Fruit fly (Drosophila melanogaster) whole organism, embryonic: ENCODE results near the gene CG44139.

Experiments
- Adf1 ChIP-seq: fragments of 200-800 bp; sonication (Bioruptor generic); IDR thresholded peaks from 2 replicates; pipeline ENCODE4 v1.3.6; 2022; ENCODE audit warnings: missing biosample characterization, missing genetic modification characterization
- Aef1 ChIP-seq: fragments of 200-800 bp; sonication (Bioruptor generic); IDR thresholded peaks from 3 replicates; pipeline ENCODE4 v1.3.6; 2022; ENCODE audit warnings: missing biosample characterization, missing genetic modification characterization
- Antp ChIP-seq: fragments of 200-800 bp; sonication (Bioruptor generic); optimal IDR thresholded peaks from 3 replicates; lab custom pipeline; 2016; ENCODE audit warnings: missing biosample characterization, missing genetic modification characterization
- Atf3 ChIP-seq: fragments of 200-800 bp; sonication (Bioruptor generic); optimal IDR thresholded peaks from 3 replicates; lab custom pipeline; 2016; ENCODE audit warnings: missing biosample characterization, missing genetic modification characterization
- Atf6 ChIP-seq: fragments of 200-800 bp; sonication (Bioruptor generic); IDR thresholded peaks from 2 replicates; pipeline ENCODE4 v1.3.6; 2022; ENCODE audit warnings: missing biosample characterization, missing genetic modification characterization
- Bteb2 ChIP-seq: fragments of 200-800 bp; sonication (Bioruptor generic); optimal IDR thresholded peaks from 2 replicates; lab custom pipeline; 2016; ENCODE audit warnings: missing biosample characterization, missing genetic modification characterization
- CG1024 ChIP-seq: fragments of 200-800 bp; sonication (Bioruptor generic); IDR thresholded peaks from 2 replicates; pipeline ENCODE4 v1.3.6; 2022; ENCODE audit warnings: missing biosample characterization, missing genetic modification characterization
- CG10274 ChIP-seq: fragments of 200-800 bp; sonication (Bioruptor generic); optimal IDR thresholded peaks from 3 replicates; lab custom pipeline; 2017; ENCODE audit warnings: missing biosample characterization, mild to moderate bottlenecking, missing genetic modification characterization
- CG10565 ChIP-seq: fragments of 200-800 bp; sonication (Bioruptor generic); optimal IDR thresholded peaks from 3 replicates; lab custom pipeline; 2016; ENCODE audit warnings: missing biosample characterization, mild to moderate bottlenecking, missing genetic modification characterization
- CG11560 ChIP-seq: fragments of 200-800 bp; sonication (Bioruptor generic); IDR thresholded peaks from 3 replicates; pipeline ENCODE4 v1.3.6; 2022; ENCODE audit warnings: missing biosample characterization, missing genetic modification characterization
- CG11695 ChIP-seq: fragments of 200-800 bp; sonication (Bioruptor generic); IDR thresholded peaks from 3 replicates; pipeline ENCODE4 v1.3.6; 2022; ENCODE audit warnings: missing biosample characterization, missing genetic modification characterization
- CG11723 ChIP-seq: fragments of 200-800 bp; sonication (Bioruptor generic); optimal IDR thresholded peaks from 2 replicates; lab custom pipeline; 2017; ENCODE audit warnings: missing biosample characterization, mild to moderate bottlenecking, missing genetic modification characterization
- CG13775 ChIP-seq: fragments of 200-800 bp; sonication (Bioruptor generic); optimal IDR thresholded peaks from 3 replicates; lab custom pipeline; 2017; ENCODE audit warnings: missing biosample characterization, mild to moderate bottlenecking, missing genetic modification characterization
- CG15269 ChIP-seq: fragments of 200-800 bp; sonication (Bioruptor generic); optimal IDR thresholded peaks from 2 replicates; lab custom pipeline; 2018; ENCODE audit warnings: missing biosample characterization, mild to moderate bottlenecking, missing genetic modification characterization, moderate library complexity
- CG16815 ChIP-seq: fragments of 200-800 bp; sonication (Bioruptor generic); optimal IDR thresholded peaks from 3 replicates; lab custom pipeline; 2017; ENCODE audit warnings: missing biosample characterization, mild to moderate bottlenecking, missing genetic modification characterization
- CG17328 ChIP-seq: fragments of 200-800 bp; sonication (Bioruptor generic); IDR thresholded peaks from 2 replicates; pipeline ENCODE4 v1.3.6; 2022; ENCODE audit warnings: missing biosample characterization, missing genetic modification characterization
- CG3163 ChIP-seq: fragments of 200-800 bp; sonication (Bioruptor generic); optimal IDR thresholded peaks from 3 replicates; lab custom pipeline; 2016; ENCODE audit warnings: missing biosample characterization, missing genetic modification characterization
- CG3407 ChIP-seq: fragments of 200-800 bp; sonication (Bioruptor generic); optimal IDR thresholded peaks from 2 replicates; lab custom pipeline; 2018; ENCODE audit warnings: missing biosample characterization, mild to moderate bottlenecking, missing genetic modification characterization
- CG3726 ChIP-seq: fragments of 200-800 bp; sonication (Bioruptor generic); IDR thresholded peaks from 3 replicates; pipeline ENCODE4, ENCODE4 v1.3.6; 2022; ENCODE audit warnings: missing biosample characterization, missing genetic modification characterization
- CG3838 ChIP-seq: fragments of 200-800 bp; sonication (Bioruptor generic); optimal IDR thresholded peaks from 3 replicates; lab custom pipeline; 2016; ENCODE audit warnings: missing biosample characterization, missing genetic modification characterization
- CG43689 ChIP-seq: fragments of 200-800 bp; sonication (Bioruptor generic); IDR thresholded peaks from 2 replicates; pipeline ENCODE4 v1.3.6; 2022; ENCODE audit warnings: missing biosample characterization, missing genetic modification characterization
- CG4424 ChIP-seq: fragments of 200-800 bp; sonication (Bioruptor generic); optimal IDR thresholded peaks from 3 replicates; lab custom pipeline; 2016; ENCODE audit warnings: missing biosample characterization, missing genetic modification characterization
- CG7556 ChIP-seq: fragments of 200-800 bp; sonication (Bioruptor generic); optimal IDR thresholded peaks from 2 replicates; lab custom pipeline; 2017; ENCODE audit warnings: missing biosample characterization, mild to moderate bottlenecking, missing genetic modification characterization
- CG9215 ChIP-seq: fragments of 200-800 bp; sonication (Bioruptor generic); IDR thresholded peaks from 2 replicates; pipeline ENCODE4 v1.3.6; 2022; ENCODE audit warnings: missing biosample characterization, missing genetic modification characterization
- Dbx ChIP-seq: fragments of 200-800 bp; sonication (Bioruptor generic); IDR thresholded peaks from 3 replicates; pipeline ENCODE4 v1.3.6; 2022; ENCODE audit warnings: missing biosample characterization, missing genetic modification characterization
- Lhr ChIP-seq: fragments of 200-800 bp; sonication (Bioruptor generic); optimal IDR thresholded peaks from 3 replicates; lab custom pipeline; 2017; ENCODE audit warnings: mild to moderate bottlenecking, missing biosample characterization, missing genetic modification reagents, missing genetic modification characterization
- Meics ChIP-seq: fragments of 200-800 bp; sonication (Bioruptor generic); optimal IDR thresholded peaks from 2 replicates; lab custom pipeline; 2017; ENCODE audit warnings: missing biosample characterization, mild to moderate bottlenecking, missing genetic modification characterization
- NK7.1 ChIP-seq: fragments of 200-800 bp; sonication (Bioruptor generic); optimal IDR thresholded peaks from 3 replicates; lab custom pipeline; 2016; ENCODE audit warnings: missing biosample characterization, missing genetic modification characterization
- Six4 ChIP-seq: fragments of 200-800 bp; sonication (Bioruptor generic); optimal IDR thresholded peaks from 2 replicates; lab custom pipeline; 2016; ENCODE audit warnings: missing biosample characterization, missing genetic modification characterization
- Tbp ChIP-seq: fragments of >200 bp; optimal IDR thresholded peaks from 2 replicates; lab custom pipeline; 2018; ENCODE audit warnings: missing biosample characterization, missing genetic modification characterization
- YL-1 ChIP-seq: fragments of 200-800 bp; sonication (Bioruptor generic); optimal IDR thresholded peaks from 3 replicates; lab custom pipeline; 2017; ENCODE audit warnings: missing biosample characterization, mild to moderate bottlenecking, missing genetic modification characterization
- aop ChIP-seq: fragments of 200-800 bp; sonication (Bioruptor generic); IDR thresholded peaks from 2 replicates; pipeline ENCODE4 v1.3.6; 2022; ENCODE audit warnings: missing biosample characterization, missing genetic modification characterization
- ase ChIP-seq: fragments of 200-800 bp; sonication (Bioruptor generic); IDR thresholded peaks from 3 replicates; pipeline ENCODE4 v1.3.6; 2022; ENCODE audit warnings: missing biosample characterization, missing genetic modification characterization
- bcd ChIP-seq: fragments of 200-800 bp; sonication (Bioruptor generic); optimal IDR thresholded peaks from 2 replicates; lab custom pipeline; 2017; ENCODE audit warnings: missing biosample characterization, mild to moderate bottlenecking, missing genetic modification characterization
- bigmax ChIP-seq: fragments of 200-800 bp; sonication (Bioruptor generic); optimal IDR thresholded peaks from 2 replicates; lab custom pipeline; 2018; ENCODE audit warnings: missing biosample characterization, mild to moderate bottlenecking, missing genetic modification characterization
- bowl ChIP-seq: fragments of 200-800 bp; sonication (Bioruptor generic); IDR thresholded peaks from 2 replicates; pipeline ENCODE4 v1.3.6; 2022; ENCODE audit warnings: missing biosample characterization, missing genetic modification characterization
- cas ChIP-seq: fragments of 200-800 bp; sonication (Bioruptor generic); IDR thresholded peaks from 2 replicates; pipeline ENCODE4 v1.3.6; 2022; ENCODE audit warnings: missing biosample characterization, missing genetic modification characterization
- cato ChIP-seq: fragments of 200-800 bp; sonication (Bioruptor generic); optimal IDR thresholded peaks from 2 replicates; lab custom pipeline; 2016; ENCODE audit warnings: missing biosample characterization, missing genetic modification characterization, borderline replicate concordance
- croc ChIP-seq: fragments of 200-800 bp; sonication (Bioruptor generic); conservative IDR thresholded peaks from 3 replicates; pipeline ENCODE4 v1.3.6; 2022; ENCODE audit warnings: missing biosample characterization, missing genetic modification characterization
- ems ChIP-seq: fragments of 200-800 bp; sonication (Bioruptor generic); optimal IDR thresholded peaks from 3 replicates; lab custom pipeline; 2016; ENCODE audit warnings: missing biosample characterization, missing genetic modification characterization
- fd64A ChIP-seq: fragments of 200-800 bp; sonication (Bioruptor generic); optimal IDR thresholded peaks from 3 replicates; lab custom pipeline; 2018; ENCODE audit warnings: missing biosample characterization, mild to moderate bottlenecking, missing genetic modification characterization
- insv ChIP-seq, 2 experiments: fragments of 200-800 bp; sonication (Bioruptor generic); optimal IDR thresholded peaks; 3 replicates each; lab custom pipeline; 2016 to 2018; ENCODE audit warnings: missing biosample characterization in 2 of 2, missing genetic modification characterization in 2 of 2
- kah ChIP-seq: fragments of 200-800 bp; sonication (Bioruptor generic); optimal IDR thresholded peaks from 2 replicates; lab custom pipeline; 2018; ENCODE audit warnings: missing biosample characterization, mild to moderate bottlenecking, missing genetic modification characterization
- lbe ChIP-seq: fragments of 200-800 bp; sonication (Bioruptor generic); optimal IDR thresholded peaks from 2 replicates; lab custom pipeline; 2016; ENCODE audit warnings: missing biosample characterization, mild to moderate bottlenecking, missing genetic modification characterization
- lmd ChIP-seq: fragments of 200-800 bp; sonication (Bioruptor generic); IDR thresholded peaks from 2 replicates; pipeline ENCODE4 v1.3.6; 2022; ENCODE audit warnings: missing biosample characterization, missing genetic modification characterization
- pb ChIP-seq: fragments of 200-800 bp; sonication (Bioruptor generic); optimal IDR thresholded peaks from 3 replicates; lab custom pipeline; 2016; ENCODE audit warnings: missing biosample characterization, missing genetic modification characterization
- peb ChIP-seq: fragments of 200-800 bp; sonication (Bioruptor generic); IDR thresholded peaks from 2 replicates; pipeline ENCODE4 v1.3.6; 2022; ENCODE audit warnings: missing biosample characterization, missing genetic modification characterization
- ranshi ChIP-seq: fragments of 200-800 bp; sonication (Bioruptor generic); IDR thresholded peaks from 2 replicates; pipeline ENCODE4 v1.3.6; 2022; ENCODE audit warnings: missing biosample characterization, missing genetic modification characterization
- slou ChIP-seq: fragments of 200-800 bp; sonication (Bioruptor generic); optimal IDR thresholded peaks from 3 replicates; lab custom pipeline; 2016; ENCODE audit warnings: missing biosample characterization, missing genetic modification characterization
- sr ChIP-seq: fragments of 200-800 bp; sonication (Bioruptor generic); IDR thresholded peaks from 3 replicates; pipeline ENCODE4 v1.3.6; 2022; ENCODE audit warnings: missing biosample characterization, missing genetic modification characterization
- usp ChIP-seq: fragments of >200 bp; optimal IDR thresholded peaks from 2 replicates; lab custom pipeline; 2017; ENCODE audit warnings: missing biosample characterization, missing genetic modification characterization

The CG44139 gene

DNA sequence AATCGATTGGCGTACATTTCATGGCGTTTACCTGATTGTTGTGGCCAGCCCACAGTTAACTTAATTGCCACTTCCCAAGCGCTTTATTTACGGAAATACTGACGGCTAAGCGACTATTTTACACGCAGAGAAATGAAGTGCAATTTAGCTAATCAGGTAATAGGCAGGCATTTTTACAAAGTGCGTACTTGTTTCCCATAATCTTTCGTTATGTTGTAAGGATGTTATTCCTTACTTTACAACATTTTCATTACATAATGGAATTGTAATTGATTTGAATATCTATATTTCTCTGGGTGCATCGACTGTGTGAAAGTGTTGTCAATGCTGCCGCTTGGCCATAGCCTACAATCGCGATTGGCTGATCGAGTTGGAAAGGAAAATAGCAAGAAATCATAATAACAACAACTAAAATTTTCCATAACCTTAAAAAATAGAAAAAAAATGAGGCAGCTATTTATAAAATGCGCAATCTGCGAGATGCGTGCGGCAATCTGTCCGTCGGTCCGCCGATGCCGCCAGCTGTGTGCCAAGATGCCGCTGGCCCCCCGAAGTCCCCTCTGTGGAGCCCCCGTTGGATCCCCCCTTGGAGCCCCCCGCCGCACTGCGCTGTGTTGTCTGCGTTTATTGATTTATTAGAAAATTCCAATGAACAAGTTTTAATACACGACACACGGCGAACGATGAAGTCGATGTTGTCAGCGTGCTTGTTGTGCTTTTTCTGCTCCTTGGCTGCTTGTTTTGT, 2.0 kb downstream of the CG44139 start (continued):
- peak; percentile 32 for TF ChIP-seq ems
- TF ChIP-seq YL-1 (GFP tag; lab: Kevin White, UChicago) = no peak
- TF ChIP-seq croc = 0 out of 3 replicates have a peak, but pooled peaks have one; percentile 25
- no peak for TF ChIP-seq CG16815 (GFP tag; lab: Kevin White, UChicago)
- no peak for TF ChIP-seq usp (GFP tag; lab: Kevin White, UChicago)
- TF ChIP-seq lmd = peak; percentile 61
- TF ChIP-seq CG3726 (GFP tag; lab: Robert Waterston, UW) = no peak
- TF ChIP-seq NK7.1 (GFP tag; lab: Kevin White, UChicago) = peak; percentile 12
- peak; percentile 55 for TF ChIP-seq CG15269 (tag; lab: Kevin White, UChicago)
- TF ChIP-seq aop (GFP tag; lab: Robert Waterston, UW) = no peak
- no peak for TF ChIP-seq kah (GFP tag; lab: Kevin White, UChicago)
- TF ChIP-seq fd64A (GFP tag; lab: Kevin White, UChicago) = no peak
- no peak for TF ChIP-seq cas (GFP tag; lab: Robert Waterston, UW)
- TF ChIP-seq CG7556 (GFP tag; lab: Kevin White, UChicago) = peak; percentile 30
- peak; percentile 57 for TF ChIP-seq ranshi (GFP tag; lab: Robert Waterston, UW)
- TF ChIP-seq CG11560 (tag; lab: Robert Waterston, UW) = 0 out of 3 replicates have a peak, but pooled peaks have one; percentile 28
- peak; percentile 54 for TF ChIP-seq bcd (GFP tag; lab: Kevin White, UChicago)
- peak; percentile 54; the same call in 2 of the 3 replicates for TF ChIP-seq Aef1
- TF ChIP-seq pb (GFP tag; lab: Kevin White, UChicago) = no peak
- peak; percentile 20 for TF ChIP-seq CG3407
- no peak for TF ChIP-seq CG43689
- TF ChIP-seq CG13775 = no peak
- TF ChIP-seq cato (GFP tag; lab: Kevin White, UChicago) = peak; percentile 41
- no peak for TF ChIP-seq CG10565
- TF ChIP-seq bowl (GFP tag; lab: Robert Waterston, UW) = no peak
- no peak for TF ChIP-seq insv (GFP tag; optimal IDR thresholded peaks at IDR 0.05; lab: Kevin White, UChicago)
- TF ChIP-seq Meics (GFP tag; lab: Kevin White, UChicago) = peak; percentile 39
- TF ChIP-seq Atf3 (GFP tag; lab: Kevin White, UChicago) = peak; percentile 38
- TF ChIP-seq Atf6 (GFP tag; lab: Robert Waterston, UW) = peak; percentile 39; the same call in 1 of the 2 replicates
- peak; percentile 42; the same call in 1 of the 3 replicates for TF ChIP-seq ase (GFP tag; lab: Robert Waterston, UW)
- TF ChIP-seq Dbx (GFP tag; lab: Robert Waterston, UW) = no peak
- TF ChIP-seq CG11695 = peak; percentile 59; the same call in 1 of the 3 replicates
- peak; percentile 45; the same call in 1 of the 2 replicates for TF ChIP-seq CG1024 (GFP tag; lab: Robert Waterston, UW)
- no peak for TF ChIP-seq slou (GFP tag; lab: Kevin White, UChicago)
- no peak for TF ChIP-seq bigmax (GFP tag; lab: Kevin White, UChicago)
- no peak for TF ChIP-seq Lhr (GFP tag; lab: Kevin White, UChicago)
- TF ChIP-seq Adf1 (GFP tag; lab: Robert Waterston, UW) = no peak
- peak; percentile 4 for TF ChIP-seq Bteb2 (GFP tag; lab: Kevin White, UChicago)
- TF ChIP-seq Tbp (GFP tag; lab: Kevin White, UChicago) = no peak
- TF ChIP-seq CG4424 (GFP tag; lab: Kevin White, UChicago) = peak; percentile 38
- no peak for TF ChIP-seq CG10274 (GFP tag; lab: Kevin White, UChicago)
- no peak for TF ChIP-seq CG3163 (GFP tag; lab: Kevin White, UChicago)
- no peak for TF ChIP-seq CG9215 (GFP tag; lab: Robert Waterston, UW)
- no peak for TF ChIP-seq CG11723 (GFP tag; lab: Kevin White, UChicago)
- TF ChIP-seq sr (GFP tag; lab: Robert Waterston, UW) = peak; percentile 33; the same call in 1 of the 3 replicates
- peak; percentile 65 for TF ChIP-seq CG17328 (GFP tag; lab: Robert Waterston, UW)
- TF ChIP-seq peb (GFP tag; lab: Robert Waterston, UW) = no peak
- TF ChIP-seq Six4 (GFP tag; lab: Kevin White, UChicago) = no peak
- TF ChIP-seq CG3838 (GFP tag; lab: Kevin White, UChicago) = no peak
- TF ChIP-seq lbe = no peak
- TF ChIP-seq Antp = peak; percentile 55
